Worm (Caenorhabditis elegans): ENCODE results near the gene srab-11.

DNA sequence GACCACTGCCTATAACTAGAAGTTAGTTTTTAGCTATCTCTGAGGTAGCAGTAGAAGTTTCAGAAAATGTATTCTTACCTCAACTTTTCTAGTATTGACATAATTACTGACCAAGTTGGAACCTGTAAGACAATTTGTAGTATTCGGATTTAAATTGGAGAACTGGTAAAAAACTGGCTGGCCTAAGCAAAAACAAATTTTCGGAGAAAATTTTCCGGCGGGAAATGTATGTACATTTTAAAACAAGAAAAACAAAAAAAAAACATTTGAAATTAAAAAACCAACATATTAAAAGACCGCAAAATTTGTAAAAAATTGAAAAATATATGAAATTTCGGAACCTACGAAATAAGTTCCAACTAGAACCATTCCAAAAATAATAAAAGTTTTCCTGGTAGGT lies at the start of gene srab-11:
- TF ChIP-seq flt-1 (GFP tag; IDR thresholded peaks at IDR 0.05), result no peak
- no peak for TF ChIP-seq pes-1 (GFP tag; IDR thresholded peaks at IDR 0.05)
- no peak for TF ChIP-seq hmg-4 (GFP tag; optimal IDR thresholded peaks at IDR 0.05)
- no peak for TF ChIP-seq ama-1 (optimal IDR thresholded peaks at IDR 0.05)
- no peak for TF ChIP-seq tra-4 (tag; optimal IDR thresholded peaks at IDR 0.05)
- no peak for TF ChIP-seq hnd-1 (tag; optimal IDR thresholded peaks at IDR 0.05)
- no peak for TF ChIP-seq hmbx-1 (tag; optimal IDR thresholded peaks at IDR 0.05)
- no peak for TF ChIP-seq tbx-37 (GFP tag; conservative IDR thresholded peaks at IDR 0.05)
- TF ChIP-seq tbx-11 (GFP tag; IDR thresholded peaks at IDR 0.05), result no peak
- no peak for TF ChIP-seq B0310.2 (tag; optimal IDR thresholded peaks at IDR 0.05)
- TF ChIP-seq scrt-1 (GFP tag; IDR thresholded peaks at IDR 0.05), result no peak

Data from whole organism, early embryonic.